Worm (Caenorhabditis elegans) whole organism, L4/young adult: Measurements from ENCODE around the gene decr-1.2.

Experiments used
- W03F9.2 ChIP-seq: fragments of 150-350 bp; optimal IDR thresholded peaks from 2 replicates; lab custom pipeline; 2014; ENCODE audit warnings: missing biosample characterization, missing genetic modification characterization
- dao-5 ChIP-seq: sonication (generic microtip); optimal IDR thresholded peaks from 2 replicates; lab custom pipeline; 2016; ENCODE audit warnings: missing genotype, missing genetic modification characterization, moderate library complexity, missing compliant biosample characterization

DNA sequence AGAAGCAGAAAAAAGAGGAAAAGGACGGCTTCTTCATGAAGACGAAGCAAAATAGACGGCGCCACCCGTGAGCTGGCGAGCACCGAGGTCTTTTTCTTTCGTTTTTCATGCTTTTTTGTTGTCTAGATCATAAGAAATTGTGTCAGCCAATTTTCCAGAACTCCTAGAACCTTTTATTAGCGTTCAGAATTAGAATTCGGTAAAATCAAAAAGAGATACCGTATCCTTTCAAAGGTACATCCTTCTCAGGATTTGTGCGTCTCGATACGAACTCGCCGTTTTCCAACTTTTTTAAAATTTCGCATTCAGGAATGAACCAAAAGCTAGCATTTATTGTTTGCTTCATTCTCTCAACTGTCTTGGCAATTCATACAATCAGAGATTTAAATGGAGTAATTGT, 27.6 kb downstream of the decr-1.2 start, which contains the start of gene F54C9.7:
- TF ChIP-seq W03F9.2 (no peak), dao-5 (tag; lab: Kevin White, UChicago) (no peak)
